Worm (Caenorhabditis elegans) whole organism, L1 larva: ENCODE data around the gene F22E5.2.
"Not testable (repeated sequence)": the region's sequence is repeated elsewhere in the genome, so short reads cannot be mapped to it uniquely, and the experiment has no call there.

Experiments
- aha-1 ChIP-seq: fragments of 150-350 bp; optimal IDR thresholded peaks from 2 replicates; lab custom pipeline; 2014; ENCODE audit warnings: missing biosample characterization, missing genetic modification characterization
- aly-2 ChIP-seq: fragments of 150-350 bp; optimal IDR thresholded peaks from 2 replicates; lab custom pipeline; 2014; ENCODE audit warnings: missing biosample characterization, missing genetic modification characterization
- ceh-63 ChIP-seq: fragments of 200-800 bp; sonication (Bioruptor generic); optimal IDR thresholded peaks from 2 replicates; lab custom pipeline; 2018; ENCODE audit warnings: mild to moderate bottlenecking, missing genetic modification characterization, missing compliant biosample characterization
- ceh-82 ChIP-seq, 3 experiments: fragments of 150-350 bp in 1 of 3; sonication (generic microtip) in 2 of 3; optimal IDR thresholded peaks; 2 replicates each; lab custom pipeline; 2014 to 2017; ENCODE audit warnings: missing biosample characterization in 3 of 3, missing genetic modification characterization in 3 of 3
- ceh-88 ChIP-seq: fragments of 200-800 bp; sonication (Bioruptor generic); IDR thresholded peaks from 2 replicates; pipeline ENCODE4 v1.3.6; 2022; ENCODE audit warnings: missing genetic modification characterization, missing compliant biosample characterization
- dsc-1 ChIP-seq: sonication (generic microtip); optimal IDR thresholded peaks from 2 replicates; lab custom pipeline; 2016; ENCODE audit warnings: mild to moderate bottlenecking, missing genetic modification characterization, missing compliant biosample characterization
- efl-1 ChIP-seq, 4 experiments: fragments of 150-350 bp; optimal IDR thresholded peaks in 3 of 4; peaks in 1 of 4; 1 replicate in 1 of 4; 2 replicates in 3 of 4; lab custom pipeline; 2014; ENCODE audit warnings: missing biosample characterization in 2 of 4, missing genetic modification characterization in 2 of 4, missing genetic modification reagents in 2 of 4
- efl-3 ChIP-seq: fragments of 200-800 bp; sonication (Bioruptor generic); optimal IDR thresholded peaks from 2 replicates; lab custom pipeline; 2018; ENCODE audit warnings: mild to moderate bottlenecking, missing genetic modification characterization, missing compliant biosample characterization
- ets-5 ChIP-seq: fragments of 200-800 bp; sonication (Bioruptor generic); IDR thresholded peaks from 2 replicates; pipeline ENCODE4 v1.3.6; 2022; ENCODE audit warnings: missing genetic modification characterization, missing compliant biosample characterization
- fkh-10 ChIP-seq: sonication (generic microtip); optimal IDR thresholded peaks from 2 replicates; lab custom pipeline; 2017; ENCODE audit warnings: missing biosample characterization, missing genetic modification reagents, missing genetic modification characterization
- fkh-4 ChIP-seq: sonication (generic microtip); optimal IDR thresholded peaks from 2 replicates; lab custom pipeline; 2016; ENCODE audit warnings: missing compliant biosample characterization, missing genetic modification characterization, borderline replicate concordance
- fos-1 ChIP-seq: fragments of 150-350 bp; optimal IDR thresholded peaks from 2 replicates; lab custom pipeline; 2014; ENCODE audit warnings: missing biosample characterization, missing genetic modification characterization
- hlh-4 ChIP-seq: sonication (generic microtip); optimal IDR thresholded peaks from 2 replicates; lab custom pipeline; 2016; ENCODE audit warnings: mild to moderate bottlenecking, missing genetic modification characterization, missing compliant biosample characterization
- hpl-2 ChIP-seq: fragments of 150-350 bp; optimal IDR thresholded peaks from 2 replicates; lab custom pipeline; 2014; ENCODE audit warnings: missing biosample characterization, missing genetic modification reagents, missing genetic modification characterization
- irx-1 ChIP-seq: sonication (generic microtip); optimal IDR thresholded peaks from 2 replicates; lab custom pipeline; 2016; ENCODE audit warnings: missing genetic modification characterization, missing compliant biosample characterization
- jun-1 ChIP-seq: fragments of 150-350 bp; optimal IDR thresholded peaks from 2 replicates; lab custom pipeline; 2014; ENCODE audit warnings: missing biosample characterization, missing genetic modification reagents, missing genetic modification characterization
- lin-13 ChIP-seq: fragments of 150-350 bp; optimal IDR thresholded peaks from 2 replicates; lab custom pipeline; 2014; ENCODE audit warnings: missing biosample characterization, missing genetic modification reagents, missing genetic modification characterization
- lin-14 ChIP-seq: fragments of 200-800 bp; sonication (Bioruptor generic); optimal IDR thresholded peaks from 2 replicates; lab custom pipeline; 2018; ENCODE audit warnings: mild to moderate bottlenecking, missing genetic modification characterization, moderate library complexity, missing compliant biosample characterization
- lin-15B ChIP-seq: fragments of 150-350 bp; sonication (generic microtip); optimal IDR thresholded peaks from 3 replicates; lab custom pipeline; 2014; ENCODE audit warnings: missing biosample characterization, missing genetic modification characterization
- lsy-2 ChIP-seq, 2 experiments: fragments of 150-350 bp; optimal IDR thresholded peaks; 2 replicates each; lab custom pipeline; 2014; ENCODE audit warnings: missing biosample characterization in 2 of 2, missing genetic modification characterization in 2 of 2
- nhr-19 ChIP-seq: fragments of 200-800 bp; sonication (Bioruptor generic); conservative IDR thresholded peaks from 2 replicates; pipeline ENCODE4 v1.3.6; 2022; ENCODE audit warnings: missing genetic modification characterization, missing compliant biosample characterization
- nhr-20 ChIP-seq: sonication (generic microtip); optimal IDR thresholded peaks from 2 replicates; lab custom pipeline; 2016; ENCODE audit warnings: mild to moderate bottlenecking, missing genetic modification characterization, missing compliant biosample characterization
- nhr-47 ChIP-seq: sonication (generic microtip); optimal IDR thresholded peaks from 2 replicates; lab custom pipeline; 2016; ENCODE audit warnings: mild to moderate bottlenecking, missing genetic modification characterization, moderate library complexity, missing compliant biosample characterization
- nhr-71 ChIP-seq: sonication (generic microtip); optimal IDR thresholded peaks from 2 replicates; lab custom pipeline; 2016; ENCODE audit warnings: mild to moderate bottlenecking, missing genetic modification characterization, moderate library complexity, missing compliant biosample characterization
- nhr-90 ChIP-seq: sonication (generic microtip); optimal IDR thresholded peaks from 2 replicates; lab custom pipeline; 2016; ENCODE audit warnings: mild to moderate bottlenecking, missing genetic modification characterization, missing compliant biosample characterization; ENCODE audit not compliant: poor library complexity
- pag-3 ChIP-seq: sonication (generic microtip); optimal IDR thresholded peaks from 2 replicates; lab custom pipeline; 2017; ENCODE audit warnings: missing genetic modification characterization, mild to moderate bottlenecking, missing compliant biosample characterization, antibody characterized with exemption, borderline replicate concordance; ENCODE audit not compliant: insufficient read depth
- rnt-1 ChIP-seq: sonication (generic microtip); optimal IDR thresholded peaks from 2 replicates; lab custom pipeline; 2016; ENCODE audit warnings: mild to moderate bottlenecking, missing genetic modification characterization, moderate library complexity, missing compliant biosample characterization
- snu-23 ChIP-seq: sonication (generic microtip); optimal IDR thresholded peaks from 2 replicates; lab custom pipeline; 2016; ENCODE audit warnings: missing genetic modification characterization, missing compliant biosample characterization
- swsn-7 ChIP-seq: sonication (generic microtip); optimal IDR thresholded peaks from 2 replicates; lab custom pipeline; 2016; ENCODE audit warnings: missing genetic modification characterization, missing compliant biosample characterization
- unc-130 ChIP-seq: fragments of 150-350 bp; optimal IDR thresholded peaks from 2 replicates; lab custom pipeline; 2017; ENCODE audit warnings: missing biosample characterization, missing genetic modification characterization, inconsistent platforms
- unc-30 ChIP-seq: sonication (generic microtip); optimal IDR thresholded peaks from 2 replicates; lab custom pipeline; 2017; ENCODE audit warnings: missing biosample characterization, missing genetic modification characterization
- unc-86 ChIP-seq: sonication (generic microtip); optimal IDR thresholded peaks from 2 replicates; lab custom pipeline; 2016; ENCODE audit warnings: missing genetic modification characterization, missing compliant biosample characterization
- xbp-1 ChIP-seq: sonication (generic microtip); optimal IDR thresholded peaks from 2 replicates; lab custom pipeline; 2016; ENCODE audit warnings: missing genetic modification characterization, missing compliant biosample characterization
- ztf-11 ChIP-seq, 2 experiments: sonication (generic microtip); optimal IDR thresholded peaks; 2 replicates each; lab custom pipeline; 2016 to 2017; ENCODE audit warnings: missing genetic modification characterization in 2 of 2, missing biosample characterization in 1 of 2, missing compliant biosample characterization in 1 of 2

Gene F22E5.2

ce11 chrII:2684208-2684607 lies 19.0 kb downstream of the F22E5.2 start, which contains the start of gene ceh-87:
ceh-87 (minus strand) TSS chrII:2684308.
- TF ChIP-seq swsn-7 (tag; lab: Kevin White, UChicago) = no peak
- no peak for TF ChIP-seq jun-1 (tag; lab: Kevin White, UChicago)
- no peak for TF ChIP-seq unc-86 (tag; lab: Kevin White, UChicago)
- no peak for TF ChIP-seq unc-130 (tag; lab: Kevin White, UChicago)
- TF ChIP-seq efl-3 = no peak

ce11 chrII:2684783-2685182 lies 19.6 kb downstream of the F22E5.2 start:
- no peak for TF ChIP-seq nhr-71 (tag; lab: Kevin White, UChicago)
- TF ChIP-seq hpl-2 (GFP tag; lab: Kevin White, UChicago) = no peak
- no peak for TF ChIP-seq hlh-4 (tag; lab: Kevin White, UChicago)
- no peak for TF ChIP-seq ceh-63
- no peak for TF ChIP-seq aly-2 (tag; lab: Kevin White, UChicago)
- TF ChIP-seq aha-1 (tag; lab: Kevin White, UChicago) = no peak
- no peak for TF ChIP-seq fos-1 (tag; lab: Kevin White, UChicago)
- TF ChIP-seq ets-5 = no peak
- no peak for TF ChIP-seq nhr-90
- no peak for TF ChIP-seq nhr-47
- TF ChIP-seq, all 84 proteins: peak for 0

- peak; percentile 32 for TF ChIP-seq swsn-7 (tag; lab: Kevin White, UChicago)
- peak; percentile 50 to 51 for TF ChIP-seq efl-1 (optimal IDR thresholded peaks at IDR 0.05; lab: Kevin White, UChicago)
- no peak for TF ChIP-seq efl-1 (GFP tag; optimal IDR thresholded peaks at IDR 0.05 in 1 of 2; lab: Kevin White, UChicago)
- TF ChIP-seq snu-23 = peak; percentile 45
- peak; percentile 44 for TF ChIP-seq irx-1
- peak; percentile 81 for TF ChIP-seq lin-14 (GFP tag; lab: Kevin White, UChicago)
- TF ChIP-seq pag-3 = no peak
- no peak for TF ChIP-seq xbp-1 (tag; lab: Kevin White, UChicago)
- peak; percentile 63 for TF ChIP-seq fkh-10 (GFP tag; lab: Kevin White, UChicago)
- peak in 1 of 2 experiments; percentile 46 for TF ChIP-seq lsy-2 (tag; optimal IDR thresholded peaks at IDR 0.05; lab: Kevin White, UChicago)
- peak; percentile 43 for TF ChIP-seq nhr-19
- TF ChIP-seq fkh-4 (tag; lab: Kevin White, UChicago) = peak; percentile 78
- TF ChIP-seq lin-15B (tag; lab: Kevin White, UChicago) = no peak
- peak in 1 of 3 experiments; percentile 28 for TF ChIP-seq ceh-82 (tag; optimal IDR thresholded peaks at IDR 0.05; lab: Kevin White, UChicago)
- peak; percentile 33 for TF ChIP-seq lin-13 (GFP tag; lab: Kevin White, UChicago)
- no peak for TF ChIP-seq unc-30 (tag; lab: Kevin White, UChicago)
- TF ChIP-seq nhr-71 (tag; lab: Kevin White, UChicago) = peak; percentile 63
- peak; percentile 73 for TF ChIP-seq rnt-1 (tag; lab: Kevin White, UChicago)
- peak; percentile 95 for TF ChIP-seq dsc-1 (tag; lab: Kevin White, UChicago)
- no peak for TF ChIP-seq ceh-88 (GFP tag; lab: Robert Waterston, UW)
Observed at ce11 chrII:2686985-2687675, 21.9 kb downstream of the F22E5.2 start, which contains the start of the genes sup-9 and nspf-1. sup-9 (minus strand) TSS chrII:2687027. nspf-1 (plus strand) TSS chrII:2687625.

- not testable (repeated sequence) for TF ChIP-seq nhr-20; lin-14 (GFP tag; lab: Kevin White, UChicago); ztf-11 (tag; optimal IDR thresholded peaks at IDR 0.05; lab: Kevin White, UChicago)
Observed at ce11 chrII:2688616-2689015, 23.4 kb downstream of the F22E5.2 start, which contains the start of gene nspf-2. nspf-2 (plus strand) TSS chrII:2688916.
